Fruit fly (Drosophila melanogaster) whole organism, embryonic: Measurements from ENCODE around the gene CG18765.
A peak's percentile ranks its signal among the peaks of the same experiment; 100 is the strongest.

Experiments used
- Antp ChIP-seq: fragments of 200-800 bp; sonication (Bioruptor generic); optimal IDR thresholded peaks from 3 replicates; lab custom pipeline; 2016; ENCODE audit warnings: missing biosample characterization, missing genetic modification characterization
- Atf3 ChIP-seq: fragments of 200-800 bp; sonication (Bioruptor generic); optimal IDR thresholded peaks from 3 replicates; lab custom pipeline; 2016; ENCODE audit warnings: missing biosample characterization, missing genetic modification characterization
- B-H2 ChIP-seq: fragments of 200-800 bp; sonication (Bioruptor generic); optimal IDR thresholded peaks from 2 replicates; lab custom pipeline; 2018; ENCODE audit warnings: missing biosample characterization, mild to moderate bottlenecking, missing genetic modification characterization
- BEAF-32 ChIP-seq: fragments of 200-800 bp; sonication (Bioruptor generic); optimal IDR thresholded peaks from 3 replicates; lab custom pipeline; 2017; ENCODE audit warnings: missing biosample characterization, missing genetic modification characterization, mild to moderate bottlenecking, moderate library complexity, missing genetic modification reagents
- BtbVII ChIP-seq: fragments of 200-800 bp; sonication (Bioruptor generic); optimal IDR thresholded peaks from 3 replicates; lab custom pipeline; 2017; ENCODE audit warnings: missing biosample characterization, mild to moderate bottlenecking, missing genetic modification characterization
- Bteb2 ChIP-seq: fragments of 200-800 bp; sonication (Bioruptor generic); optimal IDR thresholded peaks from 2 replicates; lab custom pipeline; 2016; ENCODE audit warnings: missing biosample characterization, missing genetic modification characterization
- CG10431 ChIP-seq: fragments of 200-800 bp; sonication (Bioruptor generic); optimal IDR thresholded peaks from 3 replicates; lab custom pipeline; 2018; ENCODE audit warnings: missing biosample characterization, mild to moderate bottlenecking, missing genetic modification characterization
- CG12071 ChIP-seq: fragments of 200-800 bp; sonication (Bioruptor generic); optimal IDR thresholded peaks from 3 replicates; lab custom pipeline; 2018; ENCODE audit warnings: missing biosample characterization, mild to moderate bottlenecking, missing genetic modification characterization
- CG12219 ChIP-seq: fragments of 200-800 bp; sonication (Bioruptor generic); optimal IDR thresholded peaks from 3 replicates; lab custom pipeline; 2018; ENCODE audit warnings: missing biosample characterization, mild to moderate bottlenecking, missing genetic modification characterization
- CG12391 ChIP-seq: fragments of 200-800 bp; sonication (Bioruptor generic); optimal IDR thresholded peaks from 3 replicates; lab custom pipeline; 2018; ENCODE audit warnings: missing biosample characterization, mild to moderate bottlenecking, missing genetic modification characterization, moderate library complexity
- CG12744 ChIP-seq: fragments of 200-800 bp; sonication (Bioruptor generic); optimal IDR thresholded peaks from 2 replicates; lab custom pipeline; 2016; ENCODE audit warnings: missing biosample characterization, missing genetic modification characterization
- CG12942 ChIP-seq: fragments of 200-800 bp; sonication (Bioruptor generic); optimal IDR thresholded peaks from 3 replicates; lab custom pipeline; 2016; ENCODE audit warnings: missing biosample characterization, missing genetic modification characterization
- CG13287 ChIP-seq: fragments of 200-800 bp; sonication (Bioruptor generic); IDR thresholded peaks from 2 replicates; pipeline ENCODE4 v1.3.6; 2022; ENCODE audit warnings: missing biosample characterization, missing genetic modification characterization; ENCODE audit not compliant: partially characterized antibody
- CG14441 ChIP-seq: fragments of 200-800 bp; sonication (Bioruptor generic); IDR thresholded peaks from 2 replicates; pipeline ENCODE4 v1.3.6; 2022; ENCODE audit warnings: missing biosample characterization, missing genetic modification characterization
- CG17568 ChIP-seq: fragments of 200-800 bp; sonication (Bioruptor generic); optimal IDR thresholded peaks from 2 replicates; lab custom pipeline; 2018; ENCODE audit warnings: missing biosample characterization, mild to moderate bottlenecking, missing genetic modification characterization, moderate library complexity
- CG17912 ChIP-seq: fragments of 200-800 bp; sonication (Bioruptor generic); optimal IDR thresholded peaks from 2 replicates; lab custom pipeline; 2018; ENCODE audit warnings: missing biosample characterization, mild to moderate bottlenecking, missing genetic modification characterization
- CG18262 ChIP-seq: fragments of 200-800 bp; optimal IDR thresholded peaks from 3 replicates; lab custom pipeline; 2019; ENCODE audit warnings: missing biosample characterization, mild to moderate bottlenecking, missing genetic modification characterization, moderate library complexity
- CG2678 ChIP-seq: fragments of 200-800 bp; sonication (Bioruptor generic); optimal IDR thresholded peaks from 3 replicates; lab custom pipeline; 2019; ENCODE audit warnings: missing biosample characterization, mild to moderate bottlenecking, missing genetic modification characterization, moderate library complexity
- CG30403 ChIP-seq: fragments of 200-800 bp; sonication (Bioruptor generic); optimal IDR thresholded peaks from 3 replicates; lab custom pipeline; 2016; ENCODE audit warnings: missing biosample characterization, missing genetic modification characterization
- CG31365 ChIP-seq: fragments of 200-800 bp; sonication (Bioruptor generic); optimal IDR thresholded peaks from 2 replicates; lab custom pipeline; 2018; ENCODE audit warnings: missing biosample characterization, mild to moderate bottlenecking, missing genetic modification characterization
- CG4424 ChIP-seq: fragments of 200-800 bp; sonication (Bioruptor generic); optimal IDR thresholded peaks from 3 replicates; lab custom pipeline; 2016; ENCODE audit warnings: missing biosample characterization, missing genetic modification characterization
- CG5245 ChIP-seq: fragments of 200-800 bp; sonication (Bioruptor generic); optimal IDR thresholded peaks from 3 replicates; lab custom pipeline; 2016; ENCODE audit warnings: missing biosample characterization, missing genetic modification characterization
- CG5953 ChIP-seq: fragments of 200-800 bp; sonication (Bioruptor generic); IDR thresholded peaks from 2 replicates; pipeline ENCODE4 v1.3.6; 2022; ENCODE audit warnings: missing biosample characterization, missing genetic modification characterization
- CG7745 ChIP-seq: fragments of 200-800 bp; sonication (Bioruptor generic); optimal IDR thresholded peaks from 2 replicates; lab custom pipeline; 2018; ENCODE audit warnings: missing biosample characterization, mild to moderate bottlenecking, missing genetic modification characterization, moderate library complexity
- CG9215 ChIP-seq: fragments of 200-800 bp; sonication (Bioruptor generic); IDR thresholded peaks from 2 replicates; pipeline ENCODE4 v1.3.6; 2022; ENCODE audit warnings: missing biosample characterization, missing genetic modification characterization
- CoRest ChIP-seq: fragments of 200-800 bp; sonication (Bioruptor generic); optimal IDR thresholded peaks from 3 replicates; lab custom pipeline; 2018; ENCODE audit warnings: missing biosample characterization, mild to moderate bottlenecking, missing genetic modification characterization, moderate library complexity
- CrebB ChIP-seq: fragments of 200-800 bp; sonication (Bioruptor generic); optimal IDR thresholded peaks from 3 replicates; lab custom pipeline; 2018; ENCODE audit warnings: missing biosample characterization, mild to moderate bottlenecking, missing genetic modification characterization
- Dip3 ChIP-seq: fragments of 200-800 bp; sonication (Bioruptor generic); optimal IDR thresholded peaks from 3 replicates; lab custom pipeline; 2016; ENCODE audit warnings: missing biosample characterization, missing genetic modification characterization
- Drgx ChIP-seq: fragments of 200-800 bp; sonication (Bioruptor generic); IDR thresholded peaks from 2 replicates; pipeline ENCODE4 v1.3.6; 2022; ENCODE audit warnings: missing biosample characterization, missing genetic modification characterization
- Max ChIP-seq: fragments of 200-800 bp; sonication (Bioruptor generic); optimal IDR thresholded peaks from 2 replicates; lab custom pipeline; 2016; ENCODE audit warnings: missing biosample characterization, mild to moderate bottlenecking, missing genetic modification characterization
- Nf-YC ChIP-seq: fragments of 200-800 bp; optimal IDR thresholded peaks from 3 replicates; lab custom pipeline; 2019; ENCODE audit warnings: missing biosample characterization, mild to moderate bottlenecking, missing genetic modification characterization, moderate library complexity
- Scr ChIP-seq: fragments of 200-800 bp; sonication (Bioruptor generic); IDR thresholded peaks from 2 replicates; pipeline ENCODE4 v1.3.6; 2022; ENCODE audit warnings: missing biosample characterization, missing genetic modification characterization; ENCODE audit not compliant: partially characterized antibody
- Sin3A ChIP-seq: fragments of >200 bp; optimal IDR thresholded peaks from 2 replicates; lab custom pipeline; 2018
- Six4 ChIP-seq: fragments of 200-800 bp; sonication (Bioruptor generic); optimal IDR thresholded peaks from 2 replicates; lab custom pipeline; 2016; ENCODE audit warnings: missing biosample characterization, missing genetic modification characterization
- Sox102F ChIP-seq: fragments of 200-800 bp; sonication (Bioruptor generic); optimal IDR thresholded peaks from 2 replicates; lab custom pipeline; 2018; ENCODE audit warnings: missing biosample characterization, mild to moderate bottlenecking, missing genetic modification characterization, moderate library complexity
- Usf ChIP-seq: fragments of 200-800 bp; sonication (Bioruptor generic); optimal IDR thresholded peaks from 2 replicates; lab custom pipeline; 2017; ENCODE audit warnings: missing genotype, missing biosample characterization, missing genetic modification characterization
- Xrp1 ChIP-seq: fragments of 200-800 bp; sonication (Bioruptor generic); IDR thresholded peaks from 2 replicates; pipeline ENCODE4 v1.3.6; 2022; ENCODE audit warnings: missing biosample characterization, missing genetic modification characterization
- abd-A ChIP-seq: fragments of 200-800 bp; sonication (Bioruptor generic); optimal IDR thresholded peaks from 3 replicates; lab custom pipeline; 2019; ENCODE audit warnings: missing biosample characterization, mild to moderate bottlenecking, missing genetic modification characterization, moderate library complexity
- chif ChIP-seq, 2 experiments: fragments of 200-800 bp; sonication (Bioruptor generic); optimal IDR thresholded peaks; 3 replicates each; lab custom pipeline; 2016; ENCODE audit warnings: missing biosample characterization in 2 of 2, missing genetic modification characterization in 2 of 2
- da ChIP-seq: fragments of 200-800 bp; sonication (Bioruptor generic); optimal IDR thresholded peaks from 2 replicates; lab custom pipeline; 2016; ENCODE audit warnings: missing biosample characterization, missing genetic modification characterization
- dm ChIP-seq: fragments of 200-800 bp; sonication (Bioruptor generic); optimal IDR thresholded peaks from 3 replicates; lab custom pipeline; 2016; ENCODE audit warnings: missing biosample characterization, missing genetic modification characterization
- lab ChIP-seq: fragments of 200-800 bp; sonication (Bioruptor generic); optimal IDR thresholded peaks from 3 replicates; lab custom pipeline; 2017; ENCODE audit warnings: missing biosample characterization, missing genetic modification characterization, mild to moderate bottlenecking, moderate library complexity, missing genetic modification reagents
- mirr ChIP-seq: fragments of 200-800 bp; sonication (Bioruptor generic); optimal IDR thresholded peaks from 3 replicates; lab custom pipeline; 2018; ENCODE audit warnings: missing biosample characterization, mild to moderate bottlenecking, missing genetic modification characterization
- nerfin-1 ChIP-seq: fragments of 200-800 bp; sonication (Bioruptor generic); optimal IDR thresholded peaks from 3 replicates; lab custom pipeline; 2019; ENCODE audit warnings: missing biosample characterization, mild to moderate bottlenecking, missing genetic modification characterization, moderate library complexity
- schlank ChIP-seq: fragments of 200-800 bp; sonication (Bioruptor generic); optimal IDR thresholded peaks from 2 replicates; lab custom pipeline; 2018; ENCODE audit warnings: missing biosample characterization, mild to moderate bottlenecking, missing genetic modification characterization
- sens ChIP-seq: fragments of 200-800 bp; sonication (Bioruptor generic); peaks from one replicate; lab custom pipeline; 2016; ENCODE audit warnings: missing biosample characterization, missing genetic modification characterization
- stc ChIP-seq: fragments of 200-800 bp; sonication (Bioruptor generic); IDR thresholded peaks from 2 replicates; pipeline ENCODE4 v1.3.6; 2022; ENCODE audit warnings: missing biosample characterization, missing genetic modification characterization
- sug ChIP-seq: fragments of 200-800 bp; optimal IDR thresholded peaks from 2 replicates; lab custom pipeline; 2019; ENCODE audit warnings: missing biosample characterization, mild to moderate bottlenecking, missing genetic modification characterization, moderate library complexity
- tgo ChIP-seq: fragments of 200-800 bp; sonication (Bioruptor generic); IDR thresholded peaks from 3 replicates; pipeline ENCODE4 v1.3.6; 2022; ENCODE audit warnings: missing biosample characterization, missing genetic modification characterization
- unc-4 ChIP-seq: fragments of 200-800 bp; sonication (Bioruptor generic); IDR thresholded peaks from 2 replicates; pipeline ENCODE4 v1.3.6; 2022; ENCODE audit warnings: missing biosample characterization, missing genetic modification characterization; ENCODE audit not compliant: partially characterized antibody
- z ChIP-seq: fragments of 200-800 bp; sonication (Bioruptor generic); IDR thresholded peaks from 3 replicates; pipeline ENCODE4 v1.3.6; 2022; ENCODE audit warnings: missing biosample characterization, missing genetic modification characterization
- zfh2 ChIP-seq: fragments of 200-800 bp; sonication (Bioruptor generic); optimal IDR thresholded peaks from 2 replicates; lab custom pipeline; 2016; ENCODE audit warnings: missing biosample characterization, missing genetic modification characterization

Gene CG18765

dm6 chr3R:11688055-11688454 lies 3.5 kb downstream of the CG18765 start, which contains the start of gene CG6834:
CG6834 (minus strand) TSS chr3R:11688133.
- TF ChIP-seq CG5953 (GFP tag; lab: Robert Waterston, UW) (no peak), CoRest (tag; lab: Kevin White, UChicago) (no peak), Dip3 (no peak), CG5245 (GFP tag; lab: Kevin White, UChicago) (no peak), CG14441 (GFP tag; lab: Robert Waterston, UW) (no peak), CG13287 (GFP tag; lab: Robert Waterston, UW) (no peak), mirr (GFP tag; lab: Kevin White, UChicago) (peak; percentile 76), CG12071 (GFP tag; lab: Kevin White, UChicago) (peak; percentile 12), da (no peak), Sin3A (lab: Kevin White, UChicago) (no peak), CG18262 (tag; lab: Kevin White, UChicago) (no peak), CG2678 (tag; lab: Kevin White, UChicago) (peak; percentile 34), CG12391 (no peak), stc (no peak), Usf (GFP tag; lab: Kevin White, UChicago) (no peak), CG7745 (tag; lab: Kevin White, UChicago) (peak; percentile 9), CG10431 (GFP tag; lab: Kevin White, UChicago) (peak; percentile 39), CG31365 (tag; lab: Kevin White, UChicago) (peak; percentile 0), CG12219 (GFP tag; lab: Kevin White, UChicago) (peak; percentile 28), abd-A (tag; lab: Kevin White, UChicago) (no peak), CrebB (peak; percentile 62), schlank (tag; lab: Kevin White, UChicago) (no peak), Max (GFP tag; lab: Kevin White, UChicago) (no peak), Drgx (GFP tag; lab: Robert Waterston, UW) (no peak), CG17912 (GFP tag; lab: Kevin White, UChicago) (no peak), Sox102F (GFP tag; lab: Kevin White, UChicago) (no peak), chif (GFP tag; optimal IDR thresholded peaks at IDR 0.05; lab: Kevin White, UChicago) (no peak), CG9215 (GFP tag; lab: Robert Waterston, UW) (no peak), Bteb2 (GFP tag; lab: Kevin White, UChicago) (no peak), BEAF-32 (GFP tag; lab: Kevin White, UChicago) (no peak), Scr (GFP tag; lab: Robert Waterston, UW) (no peak), Atf3 (GFP tag; lab: Kevin White, UChicago) (no peak), Xrp1 (GFP tag; lab: Robert Waterston, UW) (no peak), sug (tag; lab: Kevin White, UChicago) (peak; percentile 96), CG4424 (GFP tag; lab: Kevin White, UChicago) (no peak), nerfin-1 (tag; lab: Kevin White, UChicago) (peak; percentile 40), sens (GFP tag; lab: Kevin White, UChicago) (peak; percentile 33), CG12942 (no peak), zfh2 (GFP tag; lab: Kevin White, UChicago) (no peak), CG17568 (GFP tag; lab: Kevin White, UChicago) (peak; percentile 12), CG30403 (GFP tag; lab: Kevin White, UChicago) (no peak), z (GFP tag; lab: Robert Waterston, UW) (peak; percentile 94), unc-4 (GFP tag; lab: Robert Waterston, UW) (no peak), Nf-YC (tag; lab: Kevin White, UChicago) (peak; percentile 34), CG12744 (no peak), tgo (GFP tag; lab: Robert Waterston, UW) (no peak), lab (GFP tag; lab: Kevin White, UChicago) (peak; percentile 23), Antp (GFP tag; lab: Kevin White, UChicago) (no peak), B-H2 (GFP tag; lab: Kevin White, UChicago) (peak; percentile 20), Six4 (GFP tag; lab: Kevin White, UChicago) (no peak), dm (GFP tag; lab: Kevin White, UChicago) (no peak), BtbVII (peak; percentile 47)
